Worm (Caenorhabditis elegans) whole organism, L3 larva: ENCODE measurements around the gene F46F5.16.
A peak's percentile ranks its signal among the peaks of the same experiment; 100 is the strongest.

ENCODE experiments used
- aly-2 ChIP-seq: fragments of 150-350 bp; optimal IDR thresholded peaks from 2 replicates; lab custom pipeline; 2014; ENCODE audit warnings: missing biosample characterization, missing genetic modification characterization
- ama-1 ChIP-seq: fragments of 150-350 bp; optimal IDR thresholded peaks from 2 replicates; lab custom pipeline; 2018
- ceh-28 ChIP-seq: fragments of 150-350 bp; optimal IDR thresholded peaks from 2 replicates; lab custom pipeline; 2014; ENCODE audit warnings: missing biosample characterization, missing genetic modification reagents, missing genetic modification characterization
- ceh-82 ChIP-seq: fragments of 150-350 bp; optimal IDR thresholded peaks from 2 replicates; lab custom pipeline; 2014; ENCODE audit warnings: missing biosample characterization, missing genetic modification characterization
- ceh-9 ChIP-seq: sonication (generic microtip); optimal IDR thresholded peaks from 2 replicates; lab custom pipeline; 2018; ENCODE audit warnings: missing biosample characterization, missing genetic modification characterization
- egl-5 ChIP-seq: fragments of 150-350 bp; optimal IDR thresholded peaks from 2 replicates; lab custom pipeline; 2017; ENCODE audit warnings: missing biosample characterization, missing genetic modification reagents, missing genetic modification characterization, inconsistent platforms
- elt-2 ChIP-seq: sonication (generic microtip); optimal IDR thresholded peaks from 2 replicates; lab custom pipeline; 2016; ENCODE audit warnings: missing genetic modification reagents, mild to moderate bottlenecking, missing genetic modification characterization, missing compliant biosample characterization
- eor-1 ChIP-seq, 2 experiments: fragments of 150-350 bp; optimal IDR thresholded peaks; 2 replicates each; lab custom pipeline; 2014 to 2018; ENCODE audit warnings: missing biosample characterization in 2 of 2, missing genetic modification characterization in 2 of 2
- fkh-10 ChIP-seq: sonication (generic microtip); optimal IDR thresholded peaks from 2 replicates; lab custom pipeline; 2017; ENCODE audit warnings: missing biosample characterization, missing genetic modification reagents, missing genetic modification characterization
- fos-1 ChIP-seq: fragments of 150-350 bp; optimal IDR thresholded peaks from 2 replicates; lab custom pipeline; 2014; ENCODE audit warnings: missing biosample characterization, missing genetic modification characterization
- hmg-11 ChIP-seq: sonication (generic microtip); optimal IDR thresholded peaks from 2 replicates; lab custom pipeline; 2016; ENCODE audit warnings: missing genetic modification characterization, missing compliant biosample characterization
- jun-1 ChIP-seq: fragments of 150-350 bp; optimal IDR thresholded peaks from 2 replicates; lab custom pipeline; 2014; ENCODE audit warnings: missing biosample characterization, missing genetic modification reagents, missing genetic modification characterization
- lin-15B ChIP-seq: fragments of 150-350 bp; optimal IDR thresholded peaks from 2 replicates; lab custom pipeline; 2014; ENCODE audit warnings: missing biosample characterization, missing genetic modification characterization
- lin-39 ChIP-seq: fragments of 150-350 bp; optimal IDR thresholded peaks from 2 replicates; lab custom pipeline; 2018; ENCODE audit warnings: missing biosample characterization, missing genetic modification reagents, missing genetic modification characterization
- mml-1 ChIP-seq: fragments of 150-350 bp; sonication (generic microtip); optimal IDR thresholded peaks from 3 replicates; lab custom pipeline; 2014; ENCODE audit warnings: missing biosample characterization, missing genetic modification characterization
- nfya-1 ChIP-seq: sonication (generic microtip); optimal IDR thresholded peaks from 2 replicates; lab custom pipeline; 2017; ENCODE audit warnings: missing genetic modification characterization, mild to moderate bottlenecking, missing compliant biosample characterization, antibody characterized with exemption, moderate library complexity; ENCODE audit not compliant: insufficient read depth
- nhr-11 ChIP-seq: fragments of 150-350 bp; optimal IDR thresholded peaks from 2 replicates; lab custom pipeline; 2014; ENCODE audit warnings: missing biosample characterization, missing genetic modification characterization
- nhr-237 ChIP-seq: fragments of 150-350 bp; optimal IDR thresholded peaks from 2 replicates; lab custom pipeline; 2014; ENCODE audit warnings: missing biosample characterization, missing genetic modification characterization
- nhr-25 ChIP-seq: sonication (generic microtip); optimal IDR thresholded peaks from 2 replicates; lab custom pipeline; 2017; ENCODE audit warnings: missing biosample characterization, missing genetic modification characterization
- nhr-28 ChIP-seq: fragments of 150-350 bp; optimal IDR thresholded peaks from 2 replicates; lab custom pipeline; 2014; ENCODE audit warnings: missing biosample characterization, missing genetic modification characterization
- nhr-67 ChIP-seq: fragments of 150-350 bp; optimal IDR thresholded peaks from 2 replicates; lab custom pipeline; 2014; ENCODE audit warnings: missing biosample characterization, missing genetic modification characterization
- nhr-76 ChIP-seq: fragments of 150-350 bp; sonication (generic microtip); optimal IDR thresholded peaks from 5 replicates; lab custom pipeline; 2014; ENCODE audit warnings: missing biosample characterization, missing genetic modification characterization
- nhr-77 ChIP-seq: fragments of 150-350 bp; optimal IDR thresholded peaks from 2 replicates; lab custom pipeline; 2014; ENCODE audit warnings: missing biosample characterization, missing genetic modification characterization
- pha-4 ChIP-seq: fragments of 150-350 bp; optimal IDR thresholded peaks from 2 replicates; lab custom pipeline; 2014; ENCODE audit warnings: missing biosample characterization, missing genetic modification reagents, missing genetic modification characterization
- sea-2 ChIP-seq: fragments of 150-350 bp; sonication (generic microtip); optimal IDR thresholded peaks from 4 replicates; lab custom pipeline; 2014; ENCODE audit warnings: missing biosample characterization, missing genetic modification reagents, missing genetic modification characterization
- skn-1 ChIP-seq: fragments of 150-350 bp; optimal IDR thresholded peaks from 2 replicates; lab custom pipeline; 2014; ENCODE audit warnings: missing biosample characterization, missing genetic modification characterization
- snpc-4 ChIP-seq: fragments of 150-350 bp; optimal IDR thresholded peaks from 2 replicates; lab custom pipeline; 2014; ENCODE audit warnings: missing biosample characterization, missing genetic modification characterization
- tbx-2 ChIP-seq: sonication (generic microtip); optimal IDR thresholded peaks from 2 replicates; lab custom pipeline; 2016; ENCODE audit warnings: mild to moderate bottlenecking, missing genetic modification characterization, missing compliant biosample characterization
- unc-39 ChIP-seq: sonication (generic microtip); optimal IDR thresholded peaks from 4 replicates; lab custom pipeline; 2017; ENCODE audit warnings: missing biosample characterization, missing genetic modification characterization
- zag-1 ChIP-seq: fragments of 150-350 bp; optimal IDR thresholded peaks from 2 replicates; lab custom pipeline; 2014; ENCODE audit warnings: missing biosample characterization, missing genetic modification characterization
- ztf-11 ChIP-seq: fragments of 150-350 bp; optimal IDR thresholded peaks from 2 replicates; lab custom pipeline; 2014; ENCODE audit warnings: missing biosample characterization, missing genetic modification characterization
- ztf-4 ChIP-seq: fragments of 150-350 bp; optimal IDR thresholded peaks from 2 replicates; lab custom pipeline; 2014; ENCODE audit warnings: missing biosample characterization, missing genetic modification characterization

F46F5.16 gene

DNA sequence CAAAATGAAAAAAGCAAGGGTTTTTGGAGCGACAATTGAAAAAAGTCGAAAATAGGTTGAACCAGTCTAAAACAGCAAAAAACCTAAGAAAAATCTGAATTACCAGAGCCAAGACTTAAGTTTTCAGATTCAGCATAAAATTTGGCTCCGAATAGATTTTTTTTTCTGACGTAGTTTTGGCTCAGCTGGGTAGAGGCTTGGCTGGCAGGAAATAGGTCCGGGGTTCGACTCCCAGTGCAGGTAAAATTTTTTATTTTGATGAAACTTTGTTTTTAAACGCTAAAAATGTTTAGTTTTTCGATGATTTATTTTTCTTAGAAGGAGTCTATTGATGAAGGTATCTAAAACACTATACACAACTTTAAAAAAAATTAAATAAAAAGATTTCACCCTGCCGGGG is 32.1 kb upstream of the F46F5.16 start:
- TF ChIP-seq nhr-237 (tag; lab: Kevin White, UChicago), result no peak
- TF ChIP-seq ceh-82 (tag; lab: Kevin White, UChicago), result no peak
- no peak for TF ChIP-seq sea-2 (GFP tag; lab: Kevin White, UChicago)
- TF ChIP-seq unc-39, result no peak
- no peak for TF ChIP-seq ama-1
- no peak for TF ChIP-seq nhr-77 (tag; lab: Kevin White, UChicago)
- TF ChIP-seq snpc-4 (tag; lab: Kevin White, UChicago), result no peak
- no peak for TF ChIP-seq tbx-2 (tag; lab: Kevin White, UChicago)
- TF ChIP-seq ztf-4 (tag; lab: Kevin White, UChicago), result no peak
- TF ChIP-seq eor-1 (tag; optimal IDR thresholded peaks at IDR 0.05; lab: Kevin White, UChicago), result no peak
- no peak for TF ChIP-seq aly-2
- TF ChIP-seq mml-1 (tag; lab: Kevin White, UChicago), result no peak
- TF ChIP-seq ceh-9 (tag; lab: Kevin White, UChicago), result no peak
- no peak for TF ChIP-seq ztf-11 (tag; lab: Kevin White, UChicago)

DNA sequence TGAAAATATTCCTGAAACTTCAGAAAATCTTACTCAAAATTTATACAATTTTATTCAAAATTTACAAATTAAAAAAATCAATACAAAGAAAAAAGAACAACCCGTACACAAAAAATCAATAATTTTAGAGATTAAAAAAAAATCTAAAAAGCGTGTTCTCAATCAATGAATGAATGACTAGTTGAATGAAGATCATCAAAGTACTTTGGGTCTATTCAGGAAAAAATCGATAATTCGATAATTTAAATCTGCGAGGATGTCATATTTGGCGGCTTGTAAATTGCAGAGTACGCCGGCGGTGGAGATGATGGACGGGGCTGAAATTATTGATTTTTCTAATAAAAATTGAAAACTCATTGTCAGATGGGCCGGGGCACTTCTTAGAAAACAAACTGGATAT is 30.9 kb upstream of the F46F5.16 start:
- TF ChIP-seq ceh-28 (tag; lab: Kevin White, UChicago), result peak; percentile 85
- TF ChIP-seq ztf-11 (tag; lab: Kevin White, UChicago), result no peak

DNA sequence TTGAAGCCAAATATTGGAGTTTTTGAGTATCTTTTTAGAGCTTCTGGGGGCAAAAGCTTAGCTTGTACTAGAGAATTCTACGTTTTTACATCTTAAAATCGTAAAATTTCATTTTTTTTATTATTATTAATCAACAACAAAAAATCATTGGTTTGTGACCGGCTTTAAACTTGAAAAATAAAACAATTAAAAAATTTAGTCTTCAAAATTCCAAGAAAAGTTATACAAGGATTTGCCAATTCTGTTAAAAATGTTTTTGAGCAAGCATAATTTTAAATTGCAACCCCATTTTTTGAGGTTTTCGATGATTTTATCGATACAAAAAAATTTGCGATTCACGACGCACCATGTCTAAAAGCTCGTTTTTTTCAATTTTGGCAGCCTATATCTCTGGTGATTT is 29.8 kb upstream of the F46F5.16 start:
- TF ChIP-seq ama-1 (no peak), ceh-9 (tag; lab: Kevin White, UChicago) (no peak), nhr-67 (tag; lab: Kevin White, UChicago) (no peak), nhr-76 (tag; lab: Kevin White, UChicago) (no peak), lin-15B (tag; lab: Kevin White, UChicago) (no peak), snpc-4 (tag; lab: Kevin White, UChicago) (no peak)

DNA sequence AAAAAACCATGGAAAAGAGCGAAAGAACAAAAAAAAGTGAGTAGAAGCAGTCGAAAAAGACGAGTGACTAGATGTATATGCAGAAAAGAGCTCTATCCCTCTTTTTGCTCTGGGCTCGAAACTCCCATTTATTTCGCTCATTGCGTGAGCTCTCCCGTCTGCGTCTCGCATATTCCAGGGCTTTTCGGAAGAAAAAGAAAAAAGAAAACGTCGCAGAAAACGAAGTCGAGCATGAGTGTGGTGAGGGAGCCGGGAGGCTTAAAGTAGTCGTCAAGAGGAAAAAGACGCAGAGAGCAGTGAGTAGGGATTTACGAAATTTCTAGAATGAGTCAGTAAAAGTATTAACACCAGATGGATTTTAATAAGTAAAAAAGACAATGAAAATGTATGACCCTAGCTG is 27.2 kb upstream of the F46F5.16 start:
- TF ChIP-seq lin-39 (tag; lab: Kevin White, UChicago) (peak; percentile 82), egl-5 (peak; percentile 21), pha-4 (no peak), nfya-1 (tag; lab: Kevin White, UChicago) (peak; percentile 74), fos-1 (tag; lab: Kevin White, UChicago) (no peak), jun-1 (tag; lab: Kevin White, UChicago) (no peak), tbx-2 (tag; lab: Kevin White, UChicago) (no peak), nhr-237 (tag; lab: Kevin White, UChicago) (no peak), lin-15B (tag; lab: Kevin White, UChicago) (peak; percentile 26), hmg-11 (tag; lab: Kevin White, UChicago) (peak; percentile 17), nhr-11 (tag; lab: Kevin White, UChicago) (no peak), nhr-77 (tag; lab: Kevin White, UChicago) (no peak), elt-2 (tag; lab: Kevin White, UChicago) (no peak), ztf-4 (tag; lab: Kevin White, UChicago) (no peak), fkh-10 (GFP tag; lab: Kevin White, UChicago) (peak; percentile 77), ceh-9 (tag; lab: Kevin White, UChicago) (no peak), nhr-28 (tag; lab: Kevin White, UChicago) (no peak), snpc-4 (tag; lab: Kevin White, UChicago) (peak; percentile 1), nhr-25 (tag; lab: Kevin White, UChicago) (no peak), ceh-82 (tag; lab: Kevin White, UChicago) (no peak)

DNA sequence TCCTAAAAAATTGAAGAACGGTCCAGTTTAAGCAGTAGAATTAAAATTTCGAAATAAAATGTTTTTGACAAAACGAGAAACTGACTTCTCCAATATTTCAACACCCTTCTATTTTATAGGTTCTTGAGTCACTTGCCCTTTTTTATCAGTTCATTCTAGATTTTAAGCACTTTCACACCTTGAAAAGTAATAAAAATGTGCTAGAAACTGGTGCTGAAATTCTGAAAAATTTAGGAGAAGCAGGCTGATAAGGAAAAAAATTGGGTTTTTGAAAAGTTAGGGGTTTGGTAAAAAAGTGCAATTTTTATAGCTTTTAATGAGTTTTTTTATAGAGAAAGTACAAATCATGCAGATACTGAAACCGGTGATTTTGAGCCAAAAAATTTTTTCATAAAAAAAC is 26.8 kb upstream of the F46F5.16 start:
- TF ChIP-seq skn-1 (no peak), elt-2 (tag; lab: Kevin White, UChicago) (peak; percentile 49)
- TF ChIP-seq, all 47 proteins: peak for 1

ce11 chrII:762942-763341 is 24.1 kb upstream of the F46F5.16 start:
- peak; percentile 42 for TF ChIP-seq pha-4
- TF ChIP-seq zag-1, result no peak
- peak; percentile 61 for TF ChIP-seq elt-2 (tag; lab: Kevin White, UChicago)
- TF ChIP-seq, all 47 proteins: peak for 2
